Fruit fly (Drosophila melanogaster) whole organism, embryonic: Measurements from ENCODE around the gene CG32176.

Experiments used
- C15 ChIP-seq: fragments of 200-800 bp; sonication (Bioruptor generic); IDR thresholded peaks from 3 replicates; pipeline ENCODE4 v1.3.6; 2022; ENCODE audit warnings: missing biosample characterization, missing genetic modification characterization
- CG10209 ChIP-seq: fragments of 200-800 bp; sonication (Bioruptor generic); optimal IDR thresholded peaks from 3 replicates; lab custom pipeline; 2017; ENCODE audit warnings: missing biosample characterization, mild to moderate bottlenecking, missing genetic modification characterization, missing genetic modification reagents
- CG10431 ChIP-seq: fragments of 200-800 bp; sonication (Bioruptor generic); optimal IDR thresholded peaks from 3 replicates; lab custom pipeline; 2018; ENCODE audit warnings: missing biosample characterization, mild to moderate bottlenecking, missing genetic modification characterization
- CG12155 ChIP-seq: fragments of 200-800 bp; sonication (Bioruptor generic); optimal IDR thresholded peaks from 3 replicates; lab custom pipeline; 2016; ENCODE audit warnings: missing biosample characterization, missing genetic modification characterization
- CG13775 ChIP-seq: fragments of 200-800 bp; sonication (Bioruptor generic); optimal IDR thresholded peaks from 3 replicates; lab custom pipeline; 2017; ENCODE audit warnings: missing biosample characterization, mild to moderate bottlenecking, missing genetic modification characterization
- CG1647 ChIP-seq: fragments of 200-800 bp; sonication (Bioruptor generic); optimal IDR thresholded peaks from 3 replicates; lab custom pipeline; 2016; ENCODE audit warnings: missing biosample characterization, missing genetic modification characterization
- CG2889 ChIP-seq: fragments of 200-800 bp; sonication (Bioruptor generic); IDR thresholded peaks from 3 replicates; pipeline ENCODE4 v1.3.6; 2022; ENCODE audit warnings: missing biosample characterization, missing genetic modification characterization
- CG5245 ChIP-seq: fragments of 200-800 bp; sonication (Bioruptor generic); optimal IDR thresholded peaks from 3 replicates; lab custom pipeline; 2016; ENCODE audit warnings: missing biosample characterization, missing genetic modification characterization
- CG9797 ChIP-seq: fragments of 200-800 bp; sonication (Bioruptor generic); optimal IDR thresholded peaks from 3 replicates; lab custom pipeline; 2018; ENCODE audit warnings: missing biosample characterization, mild to moderate bottlenecking, missing genetic modification characterization
- Dad ChIP-seq: fragments of 200-800 bp; sonication (Bioruptor generic); optimal IDR thresholded peaks from 3 replicates; lab custom pipeline; 2016; ENCODE audit warnings: missing biosample characterization, missing genetic modification characterization
- Dref ChIP-seq: fragments of 200-800 bp; sonication (Bioruptor generic); IDR thresholded peaks from 2 replicates; pipeline ENCODE4 v1.3.6; 2022; ENCODE audit warnings: missing biosample characterization, missing genetic modification characterization
- E2f2 ChIP-seq: fragments of 200-800 bp; sonication (Bioruptor generic); IDR thresholded peaks from 2 replicates; pipeline ENCODE4 v1.3.6; 2022; ENCODE audit warnings: missing biosample characterization, missing genetic modification characterization
- HHEX ChIP-seq: fragments of 200-800 bp; sonication (Bioruptor generic); optimal IDR thresholded peaks from 3 replicates; lab custom pipeline; 2017; ENCODE audit warnings: missing biosample characterization, mild to moderate bottlenecking, missing genetic modification characterization, missing genetic modification reagents
- HLH4C ChIP-seq: fragments of 200-800 bp; sonication (Bioruptor generic); IDR thresholded peaks from 3 replicates; pipeline ENCODE4 v1.3.6; 2022; ENCODE audit warnings: missing biosample characterization, missing genetic modification characterization; ENCODE audit not compliant: partially characterized antibody
- Hr51 ChIP-seq, 2 experiments: fragments of 200-800 bp; sonication (Bioruptor generic); optimal IDR thresholded peaks; 2 replicates in 1 of 2; 3 replicates in 1 of 2; lab custom pipeline; 2016 to 2018; ENCODE audit warnings: missing biosample characterization in 2 of 2, missing genetic modification characterization in 2 of 2, mild to moderate bottlenecking in 1 of 2, moderate library complexity in 1 of 2
- Jarid2 ChIP-seq: fragments of 200-800 bp; sonication (Bioruptor generic); optimal IDR thresholded peaks from 3 replicates; lab custom pipeline; 2017; ENCODE audit warnings: mild to moderate bottlenecking, missing biosample characterization, missing genetic modification reagents, missing genetic modification characterization
- Kr ChIP-seq: fragments of 200-800 bp; sonication (Bioruptor generic); optimal IDR thresholded peaks from 2 replicates; lab custom pipeline; 2017; ENCODE audit warnings: missing biosample characterization, mild to moderate bottlenecking, missing genetic modification characterization
- MTF-1 ChIP-seq: fragments of 200-800 bp; sonication (Bioruptor generic); optimal IDR thresholded peaks from 2 replicates; lab custom pipeline; 2018; ENCODE audit warnings: missing biosample characterization, mild to moderate bottlenecking, missing genetic modification characterization, borderline replicate concordance
- Opbp ChIP-seq: fragments of 200-800 bp; sonication (Bioruptor generic); IDR thresholded peaks from 3 replicates; pipeline ENCODE4 v1.3.6; 2022; ENCODE audit warnings: missing biosample characterization, missing genetic modification characterization; ENCODE audit not compliant: partially characterized antibody
- Poxn ChIP-seq: fragments of 200-800 bp; sonication (Bioruptor generic); IDR thresholded peaks from 2 replicates; pipeline ENCODE4 v1.3.6; 2022; ENCODE audit warnings: missing biosample characterization, missing genetic modification characterization
- Ptx1 ChIP-seq: fragments of 200-800 bp; sonication (Bioruptor generic); IDR thresholded peaks from 2 replicates; pipeline ENCODE4 v1.3.6; 2022; ENCODE audit warnings: missing biosample characterization, missing genetic modification characterization
- Side ChIP-seq: fragments of 200-800 bp; sonication (Bioruptor generic); optimal IDR thresholded peaks from 2 replicates; lab custom pipeline; 2016; ENCODE audit warnings: missing biosample characterization, missing genetic modification characterization
- Sox102F ChIP-seq: fragments of 200-800 bp; sonication (Bioruptor generic); optimal IDR thresholded peaks from 2 replicates; lab custom pipeline; 2018; ENCODE audit warnings: missing biosample characterization, mild to moderate bottlenecking, missing genetic modification characterization, moderate library complexity
- Taf1 ChIP-seq: fragments of 200-800 bp; sonication (Bioruptor generic); IDR thresholded peaks from 2 replicates; pipeline ENCODE4 v1.3.6; 2022; ENCODE audit warnings: missing biosample characterization, missing genetic modification characterization
- Usf ChIP-seq: fragments of 200-800 bp; sonication (Bioruptor generic); optimal IDR thresholded peaks from 2 replicates; lab custom pipeline; 2017; ENCODE audit warnings: missing genotype, missing biosample characterization, missing genetic modification characterization
- Xbp1 ChIP-seq: fragments of 200-800 bp; sonication (Bioruptor generic); optimal IDR thresholded peaks from 3 replicates; lab custom pipeline; 2016; ENCODE audit warnings: missing biosample characterization, mild to moderate bottlenecking, missing genetic modification characterization
- ac ChIP-seq: fragments of 200-800 bp; sonication (Bioruptor generic); optimal IDR thresholded peaks from 3 replicates; lab custom pipeline; 2017; ENCODE audit warnings: missing biosample characterization, mild to moderate bottlenecking, missing genetic modification characterization
- ash1 ChIP-seq: fragments of 200-800 bp; sonication (Bioruptor generic); optimal IDR thresholded peaks from 2 replicates; lab custom pipeline; 2018; ENCODE audit warnings: missing biosample characterization, mild to moderate bottlenecking, missing genetic modification characterization
- az2 ChIP-seq: fragments of 200-800 bp; sonication (Bioruptor generic); optimal IDR thresholded peaks from 3 replicates; lab custom pipeline; 2016; ENCODE audit warnings: missing biosample characterization, missing genetic modification characterization
- bowl ChIP-seq: fragments of 200-800 bp; sonication (Bioruptor generic); IDR thresholded peaks from 2 replicates; pipeline ENCODE4 v1.3.6; 2022; ENCODE audit warnings: missing biosample characterization, missing genetic modification characterization
- chn ChIP-seq: fragments of 200-800 bp; sonication (Bioruptor generic); optimal IDR thresholded peaks from 2 replicates; lab custom pipeline; 2016; ENCODE audit warnings: missing biosample characterization, missing genetic modification characterization
- ci ChIP-seq: fragments of 200-800 bp; sonication (Bioruptor generic); IDR thresholded peaks from 3 replicates; pipeline ENCODE4 v1.3.6; 2022; ENCODE audit warnings: missing biosample characterization, missing genetic modification characterization
- crol ChIP-seq: fragments of 200-800 bp; sonication (Bioruptor generic); IDR thresholded peaks from 2 replicates; pipeline ENCODE4 v1.3.6; 2022; ENCODE audit warnings: missing biosample characterization, missing genetic modification characterization
- da ChIP-seq: fragments of 200-800 bp; sonication (Bioruptor generic); optimal IDR thresholded peaks from 2 replicates; lab custom pipeline; 2016; ENCODE audit warnings: missing biosample characterization, missing genetic modification characterization
- disco-r ChIP-seq: fragments of 200-800 bp; sonication (Bioruptor generic); optimal IDR thresholded peaks from 2 replicates; lab custom pipeline; 2016; ENCODE audit warnings: missing biosample characterization, missing genetic modification characterization
- ftz-f1 ChIP-seq: fragments of 200-800 bp; sonication (Bioruptor generic); optimal IDR thresholded peaks from 2 replicates; lab custom pipeline; 2016; ENCODE audit warnings: missing biosample characterization, missing genetic modification characterization
- gsb-n ChIP-seq: fragments of 200-800 bp; sonication (Bioruptor generic); optimal IDR thresholded peaks from 3 replicates; lab custom pipeline; 2018; ENCODE audit warnings: missing biosample characterization, mild to moderate bottlenecking, missing genetic modification characterization
- jing ChIP-seq: fragments of 200-800 bp; sonication (Bioruptor generic); optimal IDR thresholded peaks from 2 replicates; lab custom pipeline; 2018; ENCODE audit warnings: missing biosample characterization, mild to moderate bottlenecking, missing genetic modification characterization
- knrl ChIP-seq: fragments of 200-800 bp; sonication (Bioruptor generic); IDR thresholded peaks from 3 replicates; pipeline ENCODE4 v1.3.6; 2022; ENCODE audit warnings: missing biosample characterization, missing genetic modification characterization; ENCODE audit not compliant: partially characterized antibody
- lmd ChIP-seq: fragments of 200-800 bp; sonication (Bioruptor generic); IDR thresholded peaks from 2 replicates; pipeline ENCODE4 v1.3.6; 2022; ENCODE audit warnings: missing biosample characterization, missing genetic modification characterization
- pfk ChIP-seq: fragments of 200-800 bp; sonication (Bioruptor generic); optimal IDR thresholded peaks from 2 replicates; lab custom pipeline; 2018; ENCODE audit warnings: missing biosample characterization, mild to moderate bottlenecking, missing genetic modification characterization, moderate library complexity
- phol ChIP-seq: fragments of 200-800 bp; sonication (Bioruptor generic); optimal IDR thresholded peaks from 3 replicates; lab custom pipeline; 2018; ENCODE audit warnings: missing biosample characterization, mild to moderate bottlenecking, missing genetic modification characterization, moderate library complexity
- psq ChIP-seq: fragments of 200-800 bp; sonication (Bioruptor generic); optimal IDR thresholded peaks from 2 replicates; lab custom pipeline; 2017; ENCODE audit warnings: missing biosample characterization, missing genetic modification characterization
- ranshi ChIP-seq: fragments of 200-800 bp; sonication (Bioruptor generic); IDR thresholded peaks from 2 replicates; pipeline ENCODE4 v1.3.6; 2022; ENCODE audit warnings: missing biosample characterization, missing genetic modification characterization
- ro ChIP-seq: fragments of 200-800 bp; sonication (Bioruptor generic); IDR thresholded peaks from 2 replicates; pipeline ENCODE4 v1.3.6; 2022; ENCODE audit warnings: missing biosample characterization, missing genetic modification characterization
- schlank ChIP-seq: fragments of 200-800 bp; sonication (Bioruptor generic); optimal IDR thresholded peaks from 2 replicates; lab custom pipeline; 2018; ENCODE audit warnings: missing biosample characterization, mild to moderate bottlenecking, missing genetic modification characterization
- tio ChIP-seq: fragments of 200-800 bp; sonication (Bioruptor generic); optimal IDR thresholded peaks from 2 replicates; lab custom pipeline; 2017; ENCODE audit warnings: missing biosample characterization, missing genetic modification characterization, inconsistent platforms
- tll ChIP-seq, 2 experiments: fragments of 200-800 bp in 1 of 2; fragments of >200 bp in 1 of 2; sonication (Bioruptor generic) in 1 of 2; optimal IDR thresholded peaks; 2 replicates each; lab custom pipeline; 2017 to 2019; ENCODE audit warnings: missing biosample characterization in 2 of 2, missing genetic modification characterization in 2 of 2, mild to moderate bottlenecking in 1 of 2, moderate library complexity in 1 of 2
- wor ChIP-seq: fragments of 200-800 bp; sonication (Bioruptor generic); IDR thresholded peaks from 2 replicates; pipeline ENCODE4 v1.3.6; 2022; ENCODE audit warnings: missing biosample characterization, missing genetic modification characterization
- zen ChIP-seq: fragments of 200-800 bp; sonication (Bioruptor generic); optimal IDR thresholded peaks from 3 replicates; lab custom pipeline; 2018; ENCODE audit warnings: missing biosample characterization, mild to moderate bottlenecking, missing genetic modification characterization, moderate library complexity
- zf30C ChIP-seq: fragments of 200-800 bp; sonication (Bioruptor generic); optimal IDR thresholded peaks from 3 replicates; lab custom pipeline; 2018; ENCODE audit warnings: missing biosample characterization, mild to moderate bottlenecking, missing genetic modification characterization
- zfh1 ChIP-seq: fragments of 200-800 bp; sonication (Bioruptor generic); IDR thresholded peaks from 3 replicates; pipeline ENCODE4 v1.3.6; 2022; ENCODE audit warnings: missing biosample characterization, missing genetic modification characterization

The CG32176 gene

dm6 chr3L:17432947-17433346 is 721 bp upstream of the CG32176 start, which contains the start of gene frc (continued):
- TF ChIP-seq Xbp1 (GFP tag; lab: Kevin White, UChicago) (no peak), Kr (GFP tag; lab: Kevin White, UChicago) (no peak), zfh1 (GFP tag; lab: Robert Waterston, UW) (no peak), ci (peak; percentile 32; the same call in 1 of the 3 replicates), ash1 (GFP tag; lab: Kevin White, UChicago) (no peak), ro (GFP tag; lab: Robert Waterston, UW) (no peak), Dref (GFP tag; lab: Robert Waterston, UW) (no peak), HHEX (no peak), crol (0 out of 2 replicates have a peak, but pooled peaks have one; percentile 6), Side (GFP tag; lab: Kevin White, UChicago) (no peak), Taf1 (GFP tag; lab: Robert Waterston, UW) (no peak), Usf (no peak), CG9797 (GFP tag; lab: Kevin White, UChicago) (peak; percentile 54), Jarid2 (GFP tag; lab: Kevin White, UChicago) (peak; percentile 29), phol (tag; lab: Kevin White, UChicago) (no peak), CG10209 (GFP tag; lab: Kevin White, UChicago) (no peak), tio (GFP tag; lab: Kevin White, UChicago) (no peak), Poxn (GFP tag; lab: Robert Waterston, UW) (no peak), psq (no peak), Dad (no peak), Hr51 (GFP tag; optimal IDR thresholded peaks at IDR 0.05; lab: Kevin White, UChicago) (no peak), CG13775 (GFP tag; lab: Kevin White, UChicago) (no peak), wor (no peak), Opbp (GFP tag; lab: Robert Waterston, UW) (0 out of 3 replicates have a peak, but pooled peaks have one; percentile 42), MTF-1 (GFP tag; lab: Kevin White, UChicago) (no peak), E2f2 (no peak), ranshi (GFP tag; lab: Robert Waterston, UW) (peak; percentile 7; the same call in 1 of the 2 replicates), chn (GFP tag; lab: Kevin White, UChicago) (no peak), HLH4C (GFP tag; lab: Robert Waterston, UW) (no peak), disco-r (GFP tag; lab: Kevin White, UChicago) (no peak), Ptx1 (GFP tag; lab: Robert Waterston, UW) (no peak), da (GFP tag; lab: Kevin White, UChicago) (no peak), CG10431 (GFP tag; lab: Kevin White, UChicago) (no peak), C15 (GFP tag; lab: Robert Waterston, UW) (no peak), az2 (GFP tag; lab: Kevin White, UChicago) (no peak), CG2889 (no peak), CG5245 (GFP tag; lab: Kevin White, UChicago) (no peak), gsb-n (tag; lab: Kevin White, UChicago) (no peak), ac (GFP tag; lab: Kevin White, UChicago) (no peak), tll (GFP tag; optimal IDR thresholded peaks at IDR 0.05; lab: Kevin White, UChicago) (no peak), CG1647 (GFP tag; lab: Kevin White, UChicago) (no peak), pfk (GFP tag; lab: Kevin White, UChicago) (no peak), zen (tag; lab: Kevin White, UChicago) (no peak), lmd (GFP tag; lab: Robert Waterston, UW) (no peak), schlank (tag; lab: Kevin White, UChicago) (no peak), ftz-f1 (GFP tag; lab: Kevin White, UChicago) (no peak), zf30C (GFP tag; lab: Kevin White, UChicago) (no peak), knrl (GFP tag; lab: Robert Waterston, UW) (no peak), Sox102F (no peak), jing (GFP tag; lab: Kevin White, UChicago) (no peak), bowl (GFP tag; lab: Robert Waterston, UW) (no peak), CG12155 (GFP tag; lab: Kevin White, UChicago) (no peak)
